Fruit fly (Drosophila melanogaster): ENCODE results near the gene DCX-EMAP.

The DCX-EMAP gene

dm6 chr3L:14982675-14983084 is 79.1 kb downstream of the DCX-EMAP start, which contains the start of gene CG5114 (continued):
- TF ChIP-seq CG34224 (GFP tag; IDR thresholded peaks at IDR 0.05; ENCODE audit: partially characterized antibody) (peak; percentile 93), CG3726 (GFP tag; IDR thresholded peaks at IDR 0.05) (no peak), CTCF (GFP tag; optimal IDR thresholded peaks at IDR 0.05) (peak; percentile 44), CG16813 (GFP tag; IDR thresholded peaks at IDR 0.05; ENCODE audit: partially characterized antibody) (peak; percentile 87), CG10565 (GFP tag; optimal IDR thresholded peaks at IDR 0.05) (no peak), CG11085 (GFP tag; IDR thresholded peaks at IDR 0.05) (no peak), CG4424 (GFP tag; optimal IDR thresholded peaks at IDR 0.05) (peak; percentile 33), MBD-R2 (GFP tag; IDR thresholded peaks at IDR 0.05) (peak; percentile 89), Sin3A (optimal IDR thresholded peaks at IDR 0.05) (peak; percentile 72), hbn (GFP tag; IDR thresholded peaks at IDR 0.05; ENCODE audit: partially characterized antibody) (peak; percentile 93), Asciz (GFP tag; optimal IDR thresholded peaks at IDR 0.05) (no peak), CG10267 (tag; optimal IDR thresholded peaks at IDR 0.05) (peak; percentile 99), Kr (GFP tag; optimal IDR thresholded peaks at IDR 0.05) (no peak), CG8388 (GFP tag; optimal IDR thresholded peaks at IDR 0.05) (peak; percentile 2), CG5245 (GFP tag; optimal IDR thresholded peaks at IDR 0.05) (no peak), eyg (GFP tag; optimal IDR thresholded peaks at IDR 0.05) (peak; percentile 19), CG3847 (GFP tag; IDR thresholded peaks at IDR 0.05) (peak; percentile 89), sim (GFP tag; IDR thresholded peaks at IDR 0.05) (no peak), Hr39 (optimal IDR thresholded peaks at IDR 0.05) (no peak), unc-4 (GFP tag; IDR thresholded peaks at IDR 0.05; ENCODE audit: partially characterized antibody) (peak; percentile 90), maf-S (GFP tag; optimal IDR thresholded peaks at IDR 0.05) (peak; percentile 25), stwl (tag; optimal IDR thresholded peaks at IDR 0.05) (peak; percentile 95), mld (GFP tag; IDR thresholded peaks at IDR 0.05; ENCODE audit: partially characterized antibody) (peak; percentile 58; the same call in 1 of the 3 replicates), zfh1 (GFP tag; IDR thresholded peaks at IDR 0.05) (0 out of 3 replicates have a peak, but pooled peaks have one; percentile 50), CG8924 (tag; optimal IDR thresholded peaks at IDR 0.05) (peak; percentile 52), lilli (GFP tag; optimal IDR thresholded peaks at IDR 0.05) (peak; percentile 73), Max (GFP tag; optimal IDR thresholded peaks at IDR 0.05) (peak; percentile 96), CG32532 (GFP tag; IDR thresholded peaks at IDR 0.05) (peak; percentile 6), vfl (GFP tag; optimal IDR thresholded peaks at IDR 0.05) (peak; percentile 14), ase (GFP tag; IDR thresholded peaks at IDR 0.05) (no peak; the same call in 2 of the 3 replicates), oc (tag; optimal IDR thresholded peaks at IDR 0.05) (no peak), tin (GFP tag; optimal IDR thresholded peaks at IDR 0.05) (peak; percentile 3), NFAT (GFP tag; IDR thresholded peaks at IDR 0.05) (peak; percentile 57; the same call in 1 of the 2 replicates), ken (GFP tag; IDR thresholded peaks at IDR 0.05) (0 out of 3 replicates have a peak, but pooled peaks have one; percentile 39), chif (GFP tag; optimal IDR thresholded peaks at IDR 0.05) (peak; percentile 25 to 51), PHDP (tag; optimal IDR thresholded peaks at IDR 0.05) (peak; percentile 31), tna (GFP tag; IDR thresholded peaks at IDR 0.05; ENCODE audit: partially characterized antibody) (peak; percentile 85), CG8944 (GFP tag; optimal IDR thresholded peaks at IDR 0.05) (peak; percentile 24), ci (GFP tag; IDR thresholded peaks at IDR 0.05) (peak; percentile 40; the same call in 2 of the 3 replicates), lmd (GFP tag; IDR thresholded peaks at IDR 0.05) (peak; percentile 22; the same call in 1 of the 2 replicates), unpg (GFP tag; optimal IDR thresholded peaks at IDR 0.05) (peak; percentile 31), Usf (GFP tag; optimal IDR thresholded peaks at IDR 0.05) (no peak), Bdp1 (GFP tag; optimal IDR thresholded peaks at IDR 0.05) (peak; percentile 16), CG9797 (GFP tag; optimal IDR thresholded peaks at IDR 0.05) (peak; percentile 56), sqz (GFP tag; optimal IDR thresholded peaks at IDR 0.05) (no peak), zf30C (GFP tag; optimal IDR thresholded peaks at IDR 0.05) (peak; percentile 24), insv (GFP tag; optimal IDR thresholded peaks at IDR 0.05) (peak in 1 of 2 experiments; percentile 23), CG4820 (GFP tag; optimal IDR thresholded peaks at IDR 0.05) (peak; percentile 29), dysf (GFP tag; IDR thresholded peaks at IDR 0.05) (no peak), CG11247 (GFP tag; IDR thresholded peaks at IDR 0.05) (peak; percentile 42), Atf6 (GFP tag; IDR thresholded peaks at IDR 0.05) (0 out of 2 replicates have a peak, but pooled peaks have one; percentile 26)
